Worm (Caenorhabditis elegans): ENCODE measurements around the gene bcmo-2.

bcmo-2 gene

DNA sequence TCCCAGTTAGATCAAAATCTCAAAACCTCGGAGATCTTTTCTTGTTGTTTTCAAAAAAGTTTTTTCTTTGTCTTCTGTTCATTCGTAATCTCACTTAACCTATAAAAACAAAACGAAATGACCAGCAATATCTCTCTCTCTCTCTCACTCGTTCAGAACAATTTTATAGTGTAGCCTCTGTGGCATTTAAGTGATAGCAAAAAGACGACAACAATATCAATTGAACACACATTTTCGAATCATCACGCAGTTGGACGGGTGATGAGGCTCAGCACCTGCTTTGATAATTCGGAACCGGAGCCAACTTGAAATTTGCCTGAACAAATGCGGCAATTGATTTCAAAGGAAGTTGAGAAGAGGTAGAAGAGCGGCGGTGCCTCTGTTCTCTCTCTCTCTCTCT lies 41.7 kb upstream of the bcmo-2 start:
- no peak for TF ChIP-seq ham-2 (GFP tag; optimal IDR thresholded peaks at IDR 0.05)
- no peak for TF ChIP-seq nhr-76 (tag; optimal IDR thresholded peaks at IDR 0.05)
- TF ChIP-seq mls-2 (tag; optimal IDR thresholded peaks at IDR 0.05), result no peak
- TF ChIP-seq sem-2 (GFP tag; optimal IDR thresholded peaks at IDR 0.05), result no peak
- TF ChIP-seq nhr-12 (tag; optimal IDR thresholded peaks at IDR 0.05), result no peak
- TF ChIP-seq lsy-2 (tag; optimal IDR thresholded peaks at IDR 0.05), result no peak
- no peak for TF ChIP-seq unc-62 (GFP tag; optimal IDR thresholded peaks at IDR 0.05)
- no peak for TF ChIP-seq cnd-1 (tag; optimal IDR thresholded peaks at IDR 0.05)
- TF ChIP-seq pha-4 (tag; optimal IDR thresholded peaks at IDR 0.05), result no peak
- TF ChIP-seq ceh-43 (GFP tag; optimal IDR thresholded peaks at IDR 0.05), result no peak
- TF ChIP-seq mep-1 (tag; optimal IDR thresholded peaks at IDR 0.05), result no peak
- no peak for TF ChIP-seq lin-13 (tag; optimal IDR thresholded peaks at IDR 0.05)
- no peak for TF ChIP-seq elt-3 (tag; optimal IDR thresholded peaks at IDR 0.05)
- TF ChIP-seq ztf-11 (tag; optimal IDR thresholded peaks at IDR 0.05), result no peak
- TF ChIP-seq drap-1 (GFP tag; optimal IDR thresholded peaks at IDR 0.05), result no peak
- TF ChIP-seq snpc-4 (tag; optimal IDR thresholded peaks at IDR 0.05), result no peak
- TF ChIP-seq flh-1 (GFP tag; optimal IDR thresholded peaks at IDR 0.05), result no peak
- no peak for TF ChIP-seq unc-120 (tag; optimal IDR thresholded peaks at IDR 0.05; ENCODE audit: poor library complexity, severe bottlenecking)
- no peak for TF ChIP-seq bed-3 (GFP tag; optimal IDR thresholded peaks at IDR 0.05)

DNA sequence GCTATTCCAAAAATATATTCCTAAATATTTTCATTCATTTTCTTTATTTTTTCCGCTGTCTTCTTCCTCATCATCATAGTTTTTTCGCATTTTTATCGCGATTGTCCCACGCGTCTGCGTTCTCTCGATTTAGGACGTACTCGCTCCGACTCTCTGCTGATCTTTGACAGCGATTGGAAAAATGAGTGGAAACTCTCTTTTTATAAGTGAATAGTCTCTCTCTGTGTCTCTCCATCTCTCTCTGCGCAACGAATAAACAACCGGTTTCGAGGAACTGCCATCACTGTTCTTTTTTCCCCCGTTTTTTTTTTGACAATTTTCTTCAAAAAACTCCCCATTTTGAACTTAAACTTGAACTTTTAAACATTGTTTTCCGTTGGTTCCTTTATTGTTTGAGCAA lies 40.7 kb upstream of the bcmo-2 start:
- TF ChIP-seq tbx-8 (GFP tag; optimal IDR thresholded peaks at IDR 0.05), result no peak
- no peak for TF ChIP-seq ceh-43 (GFP tag; optimal IDR thresholded peaks at IDR 0.05)
- no peak for TF ChIP-seq lin-32 (GFP tag; optimal IDR thresholded peaks at IDR 0.05)
- no peak for TF ChIP-seq mls-2 (tag; optimal IDR thresholded peaks at IDR 0.05)
- no peak for TF ChIP-seq hlh-1 (tag; optimal IDR thresholded peaks at IDR 0.05)
- no peak for TF ChIP-seq mab-5 (tag; optimal IDR thresholded peaks at IDR 0.05)
- no peak for TF ChIP-seq mep-1 (tag; optimal IDR thresholded peaks at IDR 0.05)
- no peak for TF ChIP-seq sem-2 (GFP tag; optimal IDR thresholded peaks at IDR 0.05)

DNA sequence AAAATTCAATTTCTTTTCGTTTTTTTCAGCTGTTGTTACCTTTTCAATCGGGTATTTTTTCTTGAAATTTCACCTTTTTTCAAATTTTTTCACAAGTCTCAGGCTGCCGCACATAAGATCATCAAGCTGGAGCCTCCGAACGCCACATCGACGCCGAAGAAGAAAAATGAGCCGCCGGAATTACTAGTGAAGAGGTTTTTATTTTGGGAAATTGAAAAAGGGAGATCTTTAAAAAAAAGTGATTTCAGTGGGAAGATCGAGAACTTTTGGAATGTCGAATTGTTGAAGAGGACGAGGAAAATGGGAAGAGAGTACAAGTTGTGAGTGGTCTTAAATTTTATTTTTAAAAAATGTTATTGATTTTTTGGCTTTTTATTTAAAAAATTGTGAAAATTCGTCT lies 39.4 kb upstream of the bcmo-2 start, which contains the start of gene sea-2:
sea-2 (plus strand) TSS at position 301 of the 400 bp plus-strand sequence.
- TF ChIP-seq ceh-83 (GFP tag; optimal IDR thresholded peaks at IDR 0.05), result no peak
- TF ChIP-seq nhr-237 (tag; optimal IDR thresholded peaks at IDR 0.05), result no peak
- TF ChIP-seq ceh-39 (tag; optimal IDR thresholded peaks at IDR 0.05), result no peak
- no peak for TF ChIP-seq ces-1 (GFP tag; optimal IDR thresholded peaks at IDR 0.05)
- no peak for TF ChIP-seq sem-2 (GFP tag; optimal IDR thresholded peaks at IDR 0.05)
- TF ChIP-seq sptf-1 (tag; optimal IDR thresholded peaks at IDR 0.05), result no peak
- no peak for TF ChIP-seq nhr-28 (tag; optimal IDR thresholded peaks at IDR 0.05)
- no peak for TF ChIP-seq nhr-2 (tag; optimal IDR thresholded peaks at IDR 0.05)
- no peak for TF ChIP-seq mls-2 (tag; optimal IDR thresholded peaks at IDR 0.05)
- TF ChIP-seq nhr-12 (tag; optimal IDR thresholded peaks at IDR 0.05), result no peak
- no peak for TF ChIP-seq snpc-4 (tag; optimal IDR thresholded peaks at IDR 0.05)
- no peak for TF ChIP-seq ztf-11 (tag; optimal IDR thresholded peaks at IDR 0.05)
- no peak for TF ChIP-seq hlh-1 (tag; optimal IDR thresholded peaks at IDR 0.05)
- TF ChIP-seq unc-62 (GFP tag; optimal IDR thresholded peaks at IDR 0.05), result no peak
- no peak for TF ChIP-seq lin-32 (GFP tag; optimal IDR thresholded peaks at IDR 0.05)

DNA sequence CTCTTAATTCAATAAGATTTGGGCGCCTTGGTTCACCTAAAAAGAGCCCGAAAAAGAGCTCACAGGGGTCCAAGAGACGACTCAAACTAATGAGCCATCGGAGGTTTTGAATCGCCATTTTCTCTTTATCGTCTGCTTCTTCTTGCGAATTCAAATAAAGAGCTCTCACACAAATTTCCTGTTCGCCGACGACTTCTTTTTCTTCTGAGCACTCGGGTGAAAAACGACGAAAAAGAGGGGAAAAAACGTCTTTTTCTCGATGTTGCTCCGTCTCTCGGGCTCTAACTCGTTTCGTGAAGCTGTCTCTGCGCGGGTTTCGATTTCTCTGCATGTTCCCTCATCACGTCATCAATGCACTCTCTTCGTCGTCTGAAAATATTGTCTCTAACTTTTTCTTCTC lies 37.9 kb upstream of the bcmo-2 start:
- no peak for TF ChIP-seq nhr-76 (tag; optimal IDR thresholded peaks at IDR 0.05)
- peak; percentile 9 for TF ChIP-seq ces-1 (GFP tag; optimal IDR thresholded peaks at IDR 0.05)
- no peak for TF ChIP-seq sptf-1 (tag; optimal IDR thresholded peaks at IDR 0.05)

DNA sequence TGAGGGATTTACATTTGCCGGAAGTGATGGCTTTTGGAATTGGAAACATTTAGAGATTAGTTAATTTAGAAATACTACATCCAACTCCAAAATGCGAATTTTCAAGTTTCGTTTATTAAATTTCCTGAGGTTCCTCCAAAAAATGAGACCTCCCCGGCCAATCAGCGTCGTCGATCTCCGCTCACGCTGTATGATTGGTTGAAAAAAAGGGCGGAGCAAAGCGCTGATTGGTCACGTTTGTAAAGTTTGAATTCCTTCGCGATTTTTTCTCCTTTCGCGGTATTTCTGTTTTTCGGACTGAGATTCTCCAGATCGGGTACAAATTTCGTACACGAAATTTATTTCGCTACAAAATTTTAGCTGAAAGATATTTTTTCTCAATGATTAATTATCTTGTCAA lies 36.8 kb upstream of the bcmo-2 start:
- no peak for TF ChIP-seq ces-1 (GFP tag; optimal IDR thresholded peaks at IDR 0.05)
- TF ChIP-seq bed-3 (GFP tag; optimal IDR thresholded peaks at IDR 0.05), result no peak
- no peak for TF ChIP-seq unc-39 (tag; optimal IDR thresholded peaks at IDR 0.05)
- TF ChIP-seq nhr-76 (tag; optimal IDR thresholded peaks at IDR 0.05), result no peak
- TF ChIP-seq blmp-1 (tag; optimal IDR thresholded peaks at IDR 0.05), result no peak
- TF ChIP-seq sptf-1 (tag; optimal IDR thresholded peaks at IDR 0.05), result no peak
- TF ChIP-seq tbx-8 (GFP tag; optimal IDR thresholded peaks at IDR 0.05), result no peak
- TF ChIP-seq M03D4.4 (tag; optimal IDR thresholded peaks at IDR 0.05), result no peak
- no peak for TF ChIP-seq nhr-237 (tag; optimal IDR thresholded peaks at IDR 0.05)
- TF ChIP-seq lin-13 (tag; optimal IDR thresholded peaks at IDR 0.05), result no peak
- TF ChIP-seq mls-2 (tag; optimal IDR thresholded peaks at IDR 0.05), result no peak
- TF ChIP-seq ceh-43 (GFP tag; optimal IDR thresholded peaks at IDR 0.05), result no peak
- no peak for TF ChIP-seq nhr-2 (tag; optimal IDR thresholded peaks at IDR 0.05)
- TF ChIP-seq flh-1 (GFP tag; optimal IDR thresholded peaks at IDR 0.05), result no peak
- TF ChIP-seq unc-120 (tag; optimal IDR thresholded peaks at IDR 0.05; ENCODE audit: poor library complexity, severe bottlenecking), result no peak
- TF ChIP-seq sem-2 (GFP tag; optimal IDR thresholded peaks at IDR 0.05), result no peak
- TF ChIP-seq unc-62 (GFP tag; optimal IDR thresholded peaks at IDR 0.05), result no peak
- TF ChIP-seq ceh-39 (tag; optimal IDR thresholded peaks at IDR 0.05), result no peak
- TF ChIP-seq snpc-4 (tag; optimal IDR thresholded peaks at IDR 0.05), result no peak
- TF ChIP-seq ztf-11 (tag; optimal IDR thresholded peaks at IDR 0.05), result no peak
